Fruit fly (Drosophila melanogaster) whole organism, pupa: ENCODE data around the gene CG14657.

Experiments used
- CG10348 ChIP-seq: fragments of 200-800 bp; sonication (Bioruptor generic); IDR thresholded peaks from 2 replicates; pipeline ENCODE4 v1.3.6; 2022; ENCODE audit warnings: missing biosample characterization, missing genetic modification characterization
- CG12605 ChIP-seq: fragments of 200-800 bp; sonication (Bioruptor generic); IDR thresholded peaks from 2 replicates; pipeline ENCODE4 v1.3.6; 2022; ENCODE audit warnings: missing biosample characterization, missing genetic modification characterization
- CG13204 ChIP-seq: fragments of 200-800 bp; sonication (Bioruptor generic); optimal IDR thresholded peaks from 2 replicates; lab custom pipeline; 2018; ENCODE audit warnings: missing biosample characterization, mild to moderate bottlenecking, missing genetic modification characterization, moderate library complexity
- CG14655 ChIP-seq: fragments of 200-800 bp; sonication (Bioruptor generic); optimal IDR thresholded peaks from 3 replicates; lab custom pipeline; 2017; ENCODE audit warnings: mild to moderate bottlenecking, missing biosample characterization, missing genetic modification reagents, missing genetic modification characterization
- CG15710 ChIP-seq: fragments of 200-800 bp; sonication (Bioruptor generic); optimal IDR thresholded peaks from 2 replicates; lab custom pipeline; 2018; ENCODE audit warnings: missing biosample characterization, mild to moderate bottlenecking, missing genetic modification characterization, moderate library complexity
- CG17806 ChIP-seq: fragments of 200-800 bp; sonication (Bioruptor generic); optimal IDR thresholded peaks from 2 replicates; lab custom pipeline; 2018; ENCODE audit warnings: missing biosample characterization, mild to moderate bottlenecking, missing genetic modification characterization, moderate library complexity
- CG32121 ChIP-seq: fragments of 200-800 bp; sonication (Bioruptor generic); IDR thresholded peaks from 2 replicates; pipeline ENCODE4 v1.3.6; 2022; ENCODE audit warnings: missing biosample characterization, missing genetic modification characterization
- CG34367 ChIP-seq: fragments of 200-800 bp; sonication (Bioruptor generic); optimal IDR thresholded peaks from 2 replicates; lab custom pipeline; 2018; ENCODE audit warnings: missing biosample characterization, mild to moderate bottlenecking, missing genetic modification characterization
- CG4496 ChIP-seq: fragments of 200-800 bp; sonication (Bioruptor generic); IDR thresholded peaks from 3 replicates; pipeline ENCODE4 v1.3.6; 2022; ENCODE audit warnings: missing biosample characterization, missing genetic modification characterization
- CG8159 ChIP-seq: fragments of 200-800 bp; sonication (Bioruptor generic); optimal IDR thresholded peaks from 3 replicates; lab custom pipeline; 2018; ENCODE audit warnings: missing biosample characterization, mild to moderate bottlenecking, missing genetic modification characterization, moderate library complexity
- CG8301 ChIP-seq: fragments of 200-800 bp; sonication (Bioruptor generic); optimal IDR thresholded peaks from 2 replicates; lab custom pipeline; 2018; ENCODE audit warnings: missing biosample characterization, mild to moderate bottlenecking, missing genetic modification characterization
- CG9948 ChIP-seq: fragments of 200-800 bp; sonication (Bioruptor generic); optimal IDR thresholded peaks from 2 replicates; lab custom pipeline; 2018; ENCODE audit warnings: missing biosample characterization, mild to moderate bottlenecking, missing genetic modification characterization, moderate library complexity
- D1 ChIP-seq: fragments of 200-800 bp; sonication (Bioruptor generic); optimal IDR thresholded peaks from 2 replicates; lab custom pipeline; 2018; ENCODE audit warnings: missing biosample characterization, mild to moderate bottlenecking, missing genetic modification characterization, moderate library complexity
- EcR ChIP-seq: fragments of 200-800 bp; sonication (Bioruptor generic); optimal IDR thresholded peaks from 3 replicates; lab custom pipeline; 2019; ENCODE audit warnings: missing biosample characterization, missing genetic modification characterization, mild to moderate bottlenecking, moderate library complexity, missing genetic modification reagents
- Ets98B ChIP-seq: fragments of 200-800 bp; sonication (Bioruptor generic); IDR thresholded peaks from 2 replicates; pipeline ENCODE4 v1.3.6; 2022; ENCODE audit warnings: missing biosample characterization, missing genetic modification characterization
- Pif1A ChIP-seq: fragments of 200-800 bp; sonication (Bioruptor generic); optimal IDR thresholded peaks from 3 replicates; lab custom pipeline; 2016; ENCODE audit warnings: missing biosample characterization, missing genetic modification characterization
- Pif1B ChIP-seq: fragments of 200-800 bp; sonication (Bioruptor generic); optimal IDR thresholded peaks from 3 replicates; lab custom pipeline; 2016; ENCODE audit warnings: missing biosample characterization, missing genetic modification characterization
- Snoo ChIP-seq: fragments of 200-800 bp; sonication (Bioruptor generic); optimal IDR thresholded peaks from 3 replicates; lab custom pipeline; 2017; ENCODE audit warnings: missing biosample characterization, mild to moderate bottlenecking, missing genetic modification characterization, inconsistent platforms
- fd96Ca ChIP-seq: fragments of 200-800 bp; sonication (Bioruptor generic); IDR thresholded peaks from 3 replicates; pipeline ENCODE4 v1.3.6; 2022; ENCODE audit warnings: missing biosample characterization, missing genetic modification characterization
- gl ChIP-seq: fragments of 200-800 bp; sonication (Bioruptor generic); optimal IDR thresholded peaks from 2 replicates; lab custom pipeline; 2018; ENCODE audit warnings: missing biosample characterization, mild to moderate bottlenecking, missing genetic modification characterization
- rn ChIP-seq: fragments of 200-800 bp; sonication (Bioruptor generic); IDR thresholded peaks from 2 replicates; pipeline ENCODE4 v1.3.6; 2022; ENCODE audit warnings: missing biosample characterization, missing genetic modification characterization

Gene CG14657

dm6 chr3R:4798025-4798424, 23.2 kb downstream of the CG14657 start:
- TF ChIP-seq CG13204 (no peak), Ets98B (GFP tag; lab: Robert Waterston, UW) (no peak), CG8159 (tag; lab: Kevin White, UChicago) (no peak), CG12605 (GFP tag; lab: Robert Waterston, UW) (no peak)

DNA sequence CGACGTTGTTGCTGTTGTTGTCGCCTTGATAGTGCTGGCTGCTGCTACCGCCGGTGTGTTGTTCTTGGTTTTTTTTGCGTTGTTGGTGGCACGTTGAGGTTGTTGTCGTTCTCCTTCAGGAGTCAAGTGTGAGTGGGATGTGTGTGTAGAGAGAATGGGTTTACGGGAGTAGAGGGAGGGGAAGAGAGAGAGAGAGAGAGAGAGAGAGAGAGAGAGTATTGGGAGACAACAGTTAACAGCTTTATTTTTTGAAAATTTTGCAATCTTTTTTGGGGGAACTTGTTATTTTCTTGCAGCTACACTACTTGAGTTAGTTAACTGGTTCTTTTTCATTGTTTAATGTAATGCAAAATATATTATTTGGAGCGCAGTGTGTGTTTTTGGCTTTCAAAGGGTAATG, 23.6 kb downstream of the CG14657 start:
- TF ChIP-seq CG14655 (GFP tag; lab: Kevin White, UChicago): no peak
- no peak for TF ChIP-seq CG8159 (tag; lab: Kevin White, UChicago)
- TF ChIP-seq CG4496 (GFP tag; lab: Robert Waterston, UW): no peak
- TF ChIP-seq D1 (tag; lab: Kevin White, UChicago): no peak
- no peak for TF ChIP-seq EcR (GFP tag; lab: Kevin White, UChicago)
- no peak for TF ChIP-seq Pif1A (GFP tag; lab: Kevin White, UChicago)
- no peak for TF ChIP-seq CG17806
- TF ChIP-seq Snoo: no peak
- TF ChIP-seq CG12605 (GFP tag; lab: Robert Waterston, UW): no peak
- TF ChIP-seq Pif1B (GFP tag; lab: Kevin White, UChicago): no peak
- no peak for TF ChIP-seq CG13204

- TF ChIP-seq CG4496 (GFP tag; lab: Robert Waterston, UW) (no peak), CG15710 (tag; lab: Kevin White, UChicago) (no peak), CG10348 (GFP tag; lab: Robert Waterston, UW) (no peak), gl (no peak), Ets98B (GFP tag; lab: Robert Waterston, UW) (no peak), CG9948 (no peak), rn (GFP tag; lab: Robert Waterston, UW) (no peak), CG12605 (GFP tag; lab: Robert Waterston, UW) (no peak), CG32121 (no peak), CG13204 (no peak), Pif1A (GFP tag; lab: Kevin White, UChicago) (no peak)
These were observed 36.6 kb downstream of the CG14657 start, which contains the start of gene Ccdc39 for dm6 chr3R:4784622-4785021. Gene Ccdc39 (minus strand): TSS chr3R:4784722.

DNA sequence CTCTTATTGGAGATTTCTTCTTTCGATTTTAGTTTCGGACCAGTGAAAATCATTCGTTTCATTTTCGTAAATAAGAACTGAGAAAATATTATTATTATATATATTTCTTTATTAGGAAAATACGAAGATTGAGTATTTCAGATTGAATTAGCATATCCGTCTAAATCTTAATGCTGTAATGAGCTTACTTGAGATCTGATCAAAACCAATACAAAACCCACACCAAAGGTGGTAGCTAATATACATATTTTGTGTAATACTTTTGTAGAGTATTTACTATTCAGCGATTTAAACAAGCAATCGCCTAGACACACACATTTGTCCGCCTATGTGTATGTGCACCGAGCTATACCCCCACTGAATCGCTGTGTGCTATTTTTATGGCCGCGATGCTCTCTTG, 40.5 kb downstream of the CG14657 start:
- TF ChIP-seq CG32121 (no peak), Pif1A (GFP tag; lab: Kevin White, UChicago) (no peak), CG34367 (tag; lab: Kevin White, UChicago) (no peak), CG13204 (no peak), Pif1B (GFP tag; lab: Kevin White, UChicago) (no peak), CG12605 (GFP tag; lab: Robert Waterston, UW) (no peak), CG15710 (tag; lab: Kevin White, UChicago) (no peak), D1 (tag; lab: Kevin White, UChicago) (no peak), CG17806 (no peak), rn (GFP tag; lab: Robert Waterston, UW) (no peak)

DNA sequence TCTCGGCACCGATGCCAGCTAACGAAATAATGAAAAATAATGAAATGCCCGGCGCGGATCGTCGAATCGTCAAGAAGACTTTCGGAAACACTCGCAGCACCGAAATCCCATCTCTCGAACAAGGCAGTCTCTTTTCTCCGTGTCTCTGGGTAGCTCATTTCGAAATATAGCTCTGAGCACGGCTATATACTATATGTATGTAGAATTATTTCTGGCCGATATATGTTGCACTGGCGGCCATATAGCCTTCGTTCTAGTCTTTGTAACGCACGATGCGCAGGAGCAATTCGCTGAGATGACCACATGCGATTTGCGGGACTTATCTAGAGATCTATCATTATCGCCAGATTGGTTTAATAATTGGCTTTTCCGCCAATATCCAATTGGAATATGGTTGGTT, 41.0 kb downstream of the CG14657 start, which contains the start of gene CG14655:
Gene CG14655, minus strand, starts transcription at position 41 of the 400 bp plus-strand sequence.
- TF ChIP-seq Pif1B (GFP tag; lab: Kevin White, UChicago) (no peak), CG10348 (GFP tag; lab: Robert Waterston, UW) (no peak), CG15710 (tag; lab: Kevin White, UChicago) (no peak), CG17806 (no peak), CG13204 (no peak), CG14655 (GFP tag; lab: Kevin White, UChicago) (no peak), CG32121 (no peak), CG8301 (tag; lab: Kevin White, UChicago) (no peak), EcR (GFP tag; lab: Kevin White, UChicago) (no peak), Ets98B (GFP tag; lab: Robert Waterston, UW) (no peak), CG34367 (tag; lab: Kevin White, UChicago) (no peak), CG4496 (GFP tag; lab: Robert Waterston, UW) (no peak), gl (no peak), D1 (tag; lab: Kevin White, UChicago) (no peak), CG12605 (GFP tag; lab: Robert Waterston, UW) (no peak), Snoo (no peak), fd96Ca (GFP tag; lab: Robert Waterston, UW) (no peak), Pif1A (GFP tag; lab: Kevin White, UChicago) (no peak), CG8159 (tag; lab: Kevin White, UChicago) (no peak)
- TF ChIP-seq, all 21 proteins: peak for 0

dm6 chr3R:4775371-4775770, 45.9 kb downstream of the CG14657 start:
- TF ChIP-seq EcR (GFP tag; lab: Kevin White, UChicago): no peak
- peak; percentile 15; the same call in 1 of the 2 replicates for TF ChIP-seq Ets98B (GFP tag; lab: Robert Waterston, UW)
- TF ChIP-seq CG9948: no peak
- TF ChIP-seq CG4496 (GFP tag; lab: Robert Waterston, UW): peak; percentile 54; the same call in 1 of the 3 replicates
- no peak for TF ChIP-seq CG34367 (tag; lab: Kevin White, UChicago)
- TF ChIP-seq CG32121: 0 out of 2 replicates have a peak, but pooled peaks have one; percentile 12

dm6 chr3R:4774953-4775352, 46.3 kb downstream of the CG14657 start, which contains the start of gene CG44088:
Gene CG44088 (minus strand): TSS chr3R:4775053.
- no peak for TF ChIP-seq EcR (GFP tag; lab: Kevin White, UChicago)
- no peak for TF ChIP-seq Snoo
- TF ChIP-seq CG10348 (GFP tag; lab: Robert Waterston, UW): no peak
- no peak for TF ChIP-seq CG32121
- TF ChIP-seq CG8301 (tag; lab: Kevin White, UChicago): no peak
- TF ChIP-seq gl: no peak
- TF ChIP-seq CG4496 (GFP tag; lab: Robert Waterston, UW): no peak
- TF ChIP-seq rn (GFP tag; lab: Robert Waterston, UW): no peak
- TF ChIP-seq, all 21 proteins: peak for 0
